Fruit fly (Drosophila melanogaster): ENCODE data around the gene dy.

The dy gene

DNA sequence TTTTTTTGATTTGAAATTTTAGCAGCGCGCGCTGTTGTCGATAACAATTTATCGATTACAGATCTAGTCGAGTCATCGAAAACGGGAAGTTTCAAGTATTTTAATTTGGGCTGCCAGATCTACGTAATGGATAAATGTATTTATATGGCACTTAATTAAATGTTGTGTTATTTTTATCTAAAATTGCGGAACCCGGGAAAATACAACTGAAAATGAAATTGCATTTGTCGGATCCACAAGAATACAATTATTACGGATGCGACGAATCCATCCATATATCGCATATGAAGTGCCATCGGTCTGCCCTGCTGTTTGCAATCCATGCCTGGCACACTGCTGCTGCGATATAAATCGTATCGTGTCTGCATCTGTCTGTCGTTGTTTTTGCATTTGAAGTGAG lies 58.4 kb downstream of the dy start, which contains the start of gene Tango10 (continued):
- TF ChIP-seq Ravus (GFP tag; IDR thresholded peaks at IDR 0.05) = no peak
- TF ChIP-seq Stat92E (GFP tag; optimal IDR thresholded peaks at IDR 0.05) = no peak
- no peak for TF ChIP-seq CG4854 (GFP tag; optimal IDR thresholded peaks at IDR 0.05)
- TF ChIP-seq MBD-R2 (GFP tag; IDR thresholded peaks at IDR 0.05) = peak; percentile 81
- no peak for TF ChIP-seq CG13123 (GFP tag; optimal IDR thresholded peaks at IDR 0.05)
- no peak for TF ChIP-seq CG8388 (GFP tag; optimal IDR thresholded peaks at IDR 0.05)
- TF ChIP-seq Dbx (GFP tag; IDR thresholded peaks at IDR 0.05) = peak; percentile 75
- no peak for TF ChIP-seq corto (GFP tag; optimal IDR thresholded peaks at IDR 0.05)
- TF ChIP-seq Mes4 (GFP tag; optimal IDR thresholded peaks at IDR 0.05) = peak; percentile 9
- TF ChIP-seq Ada2b (GFP tag; IDR thresholded peaks at IDR 0.05) = 0 out of 2 replicates have a peak, but pooled peaks have one; percentile 24
- no peak for TF ChIP-seq CG15073 (GFP tag; optimal IDR thresholded peaks at IDR 0.05)
- TF ChIP-seq CG12769 (tag; optimal IDR thresholded peaks at IDR 0.05) = no peak
- TF ChIP-seq CG2202 (tag; optimal IDR thresholded peaks at IDR 0.05) = no peak
- peak; percentile 84 for TF ChIP-seq CG15514 (GFP tag; optimal IDR thresholded peaks at IDR 0.05)
- peak; percentile 6 for TF ChIP-seq Bteb2 (GFP tag; optimal IDR thresholded peaks at IDR 0.05)
- TF ChIP-seq caup (GFP tag; optimal IDR thresholded peaks at IDR 0.05; ENCODE audit: severe bottlenecking) = peak; percentile 40
- peak; percentile 48 for TF ChIP-seq CG2712 (tag; optimal IDR thresholded peaks at IDR 0.05)
- TF ChIP-seq ATbp (GFP tag; optimal IDR thresholded peaks at IDR 0.05) = no peak
- peak; percentile 34 for TF ChIP-seq fd96Cb (tag; optimal IDR thresholded peaks at IDR 0.05)
- TF ChIP-seq Sox102F (GFP tag; optimal IDR thresholded peaks at IDR 0.05) = peak; percentile 66
- peak; percentile 54 for TF ChIP-seq Hsf (GFP tag; optimal IDR thresholded peaks at IDR 0.05)
- peak; percentile 17 for TF ChIP-seq CG33213 (GFP tag; optimal IDR thresholded peaks at IDR 0.05)
- TF ChIP-seq CG12219 (GFP tag; optimal IDR thresholded peaks at IDR 0.05) = peak; percentile 18
- TF ChIP-seq Spps (tag; optimal IDR thresholded peaks at IDR 0.05) = no peak
- TF ChIP-seq CG1603 (tag; optimal IDR thresholded peaks at IDR 0.05) = peak; percentile 79
- TF ChIP-seq CG15601 (tag; optimal IDR thresholded peaks at IDR 0.05) = peak; percentile 42
- no peak for TF ChIP-seq dmrt99B (tag; optimal IDR thresholded peaks at IDR 0.05)
- TF ChIP-seq CG17385 (GFP tag; optimal IDR thresholded peaks at IDR 0.05) = no peak
- peak in 1 of 3 experiments; percentile 64 for TF ChIP-seq lola (GFP tag; optimal IDR thresholded peaks at IDR 0.05)
- TF ChIP-seq dimm (GFP tag; IDR thresholded peaks at IDR 0.05) = no peak
- TF ChIP-seq CG17186 (GFP tag; optimal IDR thresholded peaks at IDR 0.05) = no peak
- peak; percentile 23 for TF ChIP-seq CG18476 (GFP tag; optimal IDR thresholded peaks at IDR 0.05)
- peak; percentile 28 for TF ChIP-seq grn (GFP tag; optimal IDR thresholded peaks at IDR 0.05)
- peak; percentile 20 for TF ChIP-seq kay (GFP tag; optimal IDR thresholded peaks at IDR 0.05)
- TF ChIP-seq CG34224 (GFP tag; IDR thresholded peaks at IDR 0.05; ENCODE audit: partially characterized antibody) = peak; percentile 79
- TF ChIP-seq CHES-1-like (GFP tag; optimal IDR thresholded peaks at IDR 0.05) = no peak
- no peak for TF ChIP-seq abd-A (tag; optimal IDR thresholded peaks at IDR 0.05)
- TF ChIP-seq scrt (GFP tag; optimal IDR thresholded peaks at IDR 0.05) = no peak
- no peak for TF ChIP-seq kah (GFP tag; optimal IDR thresholded peaks at IDR 0.05)
- peak; percentile 71 for TF ChIP-seq CG2120 (GFP tag; optimal IDR thresholded peaks at IDR 0.05)
- no peak for TF ChIP-seq Tbp (GFP tag; optimal IDR thresholded peaks at IDR 0.05)
- TF ChIP-seq Adf1 (GFP tag; IDR thresholded peaks at IDR 0.05) = no peak
- peak; percentile 83 for TF ChIP-seq CG2116 (GFP tag; optimal IDR thresholded peaks at IDR 0.05)
- peak; percentile 21 for TF ChIP-seq CG16815 (GFP tag; optimal IDR thresholded peaks at IDR 0.05)
- peak; percentile 61 for TF ChIP-seq HmgZ (tag; optimal IDR thresholded peaks at IDR 0.05)
- TF ChIP-seq Nf-YB (GFP tag; optimal IDR thresholded peaks at IDR 0.05) = no peak
- no peak for TF ChIP-seq cad (GFP tag; optimal IDR thresholded peaks at IDR 0.05)
- peak; percentile 86 for TF ChIP-seq phol (tag; optimal IDR thresholded peaks at IDR 0.05)
- TF ChIP-seq Atf6 (GFP tag; IDR thresholded peaks at IDR 0.05) = peak; percentile 51; the same call in 1 of the 2 replicates
- TF ChIP-seq pb (GFP tag; optimal IDR thresholded peaks at IDR 0.05) = no peak
